Fruit fly (Drosophila melanogaster): ENCODE data around the gene Sema1a.

The Sema1a gene

DNA sequence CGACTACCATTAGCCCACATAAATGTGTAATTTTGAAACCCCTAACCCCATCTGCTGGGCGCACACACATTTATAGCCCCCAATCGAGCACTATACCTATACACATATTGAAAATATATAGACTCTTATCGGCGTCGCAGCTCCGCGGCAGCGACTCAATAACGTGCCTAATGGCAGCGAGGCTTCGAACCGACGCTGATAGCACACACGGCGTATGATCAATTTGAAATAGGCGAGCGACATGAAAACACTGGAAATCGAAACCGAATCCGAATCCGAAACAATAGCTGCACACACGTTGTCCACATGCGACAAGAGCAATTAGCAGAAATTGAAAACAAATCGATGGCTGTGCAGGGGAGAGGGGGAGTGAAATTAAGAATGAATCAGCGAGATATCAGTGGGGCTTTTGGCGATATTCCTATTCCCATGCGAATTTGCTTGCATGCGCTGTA is 152.3 kb downstream of the Sema1a start (continued):
- peak; percentile 11 for TF ChIP-seq NfI (GFP tag; optimal IDR thresholded peaks at IDR 0.05)
- no peak for TF ChIP-seq Sry-β (GFP tag; optimal IDR thresholded peaks at IDR 0.05)
- TF ChIP-seq ash1 (GFP tag; optimal IDR thresholded peaks at IDR 0.05) = peak; percentile 35
- TF ChIP-seq en (GFP tag; optimal IDR thresholded peaks at IDR 0.05) = no peak
- TF ChIP-seq ro (GFP tag; IDR thresholded peaks at IDR 0.05) = no peak
- peak; percentile 3 for TF ChIP-seq twi (tag; optimal IDR thresholded peaks at IDR 0.05)
- TF ChIP-seq fu2 (GFP tag; optimal IDR thresholded peaks at IDR 0.05) = no peak
- peak; percentile 19; the same call in 1 of the 2 replicates for TF ChIP-seq vvl (GFP tag; IDR thresholded peaks at IDR 0.05)
- no peak for TF ChIP-seq her (GFP tag; optimal IDR thresholded peaks at IDR 0.05)
- peak; percentile 15 for TF ChIP-seq CG17385 (GFP tag; optimal IDR thresholded peaks at IDR 0.05)
- no peak for TF ChIP-seq sc (optimal IDR thresholded peaks at IDR 0.05)
- no peak for TF ChIP-seq sc (GFP tag; optimal IDR thresholded peaks at IDR 0.05)
- no peak for TF ChIP-seq pfk (GFP tag; optimal IDR thresholded peaks at IDR 0.05)
- peak; percentile 48 for TF ChIP-seq CG2678 (tag; optimal IDR thresholded peaks at IDR 0.05)
- TF ChIP-seq CG7987 (GFP tag; optimal IDR thresholded peaks at IDR 0.05) = peak; percentile 94
- no peak for TF ChIP-seq stc (GFP tag; IDR thresholded peaks at IDR 0.05)
- TF ChIP-seq CG15011 (GFP tag; optimal IDR thresholded peaks at IDR 0.05) = peak; percentile 10
- TF ChIP-seq hbn (GFP tag; IDR thresholded peaks at IDR 0.05; ENCODE audit: partially characterized antibody) = no peak
- no peak for TF ChIP-seq Doc3 (GFP tag; IDR thresholded peaks at IDR 0.05; ENCODE audit: partially characterized antibody)
- no peak for TF ChIP-seq dpn (GFP tag; optimal IDR thresholded peaks at IDR 0.05)
- no peak for TF ChIP-seq ato (GFP tag; IDR thresholded peaks at IDR 0.05; ENCODE audit: partially characterized antibody)
- TF ChIP-seq CG10654 (GFP tag; optimal IDR thresholded peaks at IDR 0.05) = no peak
- TF ChIP-seq CG9817 (tag; optimal IDR thresholded peaks at IDR 0.05) = peak; percentile 22
- TF ChIP-seq grau (tag; optimal IDR thresholded peaks at IDR 0.05) = no peak
- no peak for TF ChIP-seq CG9437 (GFP tag; optimal IDR thresholded peaks at IDR 0.05)
- no peak for TF ChIP-seq wor (GFP tag; IDR thresholded peaks at IDR 0.05)
- no peak for TF ChIP-seq Xbp1 (GFP tag; optimal IDR thresholded peaks at IDR 0.05)
- peak; percentile 29 for TF ChIP-seq unpg (GFP tag; optimal IDR thresholded peaks at IDR 0.05)
- TF ChIP-seq HLH3B (GFP tag; IDR thresholded peaks at IDR 0.05) = no peak
- TF ChIP-seq CG7928 (GFP tag; optimal IDR thresholded peaks at IDR 0.05) = no peak
- no peak for TF ChIP-seq CG30431 (GFP tag; optimal IDR thresholded peaks at IDR 0.05)
- peak; percentile 9 for TF ChIP-seq CG4707 (GFP tag; optimal IDR thresholded peaks at IDR 0.05)
- TF ChIP-seq sqz (GFP tag; optimal IDR thresholded peaks at IDR 0.05) = peak; percentile 13
- peak; percentile 56 for TF ChIP-seq grn (GFP tag; optimal IDR thresholded peaks at IDR 0.05)
- TF ChIP-seq CG6813 (GFP tag; optimal IDR thresholded peaks at IDR 0.05) = peak; percentile 6
- TF ChIP-seq CG13775 (GFP tag; optimal IDR thresholded peaks at IDR 0.05) = no peak
- TF ChIP-seq CG9932 (GFP tag; IDR thresholded peaks at IDR 0.05) = peak; percentile 45; the same call in 1 of the 2 replicates
- TF ChIP-seq pita (GFP tag; optimal IDR thresholded peaks at IDR 0.05) = no peak
- TF ChIP-seq kay (GFP tag; optimal IDR thresholded peaks at IDR 0.05) = peak; percentile 24
- TF ChIP-seq D19B (GFP tag; optimal IDR thresholded peaks at IDR 0.05) = no peak
- peak; percentile 13 for TF ChIP-seq CG12104 (GFP tag; optimal IDR thresholded peaks at IDR 0.05)
- peak; percentile 85 for TF ChIP-seq lab (GFP tag; optimal IDR thresholded peaks at IDR 0.05)
- peak; percentile 10; the same call in 1 of the 3 replicates for TF ChIP-seq row (GFP tag; IDR thresholded peaks at IDR 0.05)
- TF ChIP-seq Lhr (GFP tag; optimal IDR thresholded peaks at IDR 0.05) = no peak
- TF ChIP-seq sob (GFP tag; IDR thresholded peaks at IDR 0.05) = peak; percentile 37; the same call in 1 of the 2 replicates
- TF ChIP-seq CG12744 (GFP tag; optimal IDR thresholded peaks at IDR 0.05) = no peak
- no peak for TF ChIP-seq Fer1 (GFP tag; optimal IDR thresholded peaks at IDR 0.05)
- TF ChIP-seq z (GFP tag; IDR thresholded peaks at IDR 0.05) = 0 out of 3 replicates have a peak, but pooled peaks have one; percentile 13
- no peak for TF ChIP-seq Sin3A (optimal IDR thresholded peaks at IDR 0.05)
- TF ChIP-seq Adf1 (GFP tag; IDR thresholded peaks at IDR 0.05) = peak; percentile 81
- TF ChIP-seq HLH54F (GFP tag; optimal IDR thresholded peaks at IDR 0.05) = no peak

Measured in whole organism, embryonic.